Worm (Caenorhabditis elegans) whole organism, early embryonic: Measurements from ENCODE around the gene zipt-15.

Experiments used
- B0310.2 ChIP-seq: sonication (generic microtip); optimal IDR thresholded peaks from 2 replicates; lab custom pipeline; 2016; ENCODE audit warnings: mild to moderate bottlenecking, missing genetic modification characterization, missing compliant biosample characterization
- ama-1 ChIP-seq: fragments of 150-350 bp; optimal IDR thresholded peaks from 2 replicates; lab custom pipeline; 2014
- ceh-36 ChIP-seq: sonication (generic microtip); optimal IDR thresholded peaks from 2 replicates; lab custom pipeline; 2016; ENCODE audit warnings: missing genetic modification characterization, inconsistent platforms, missing compliant biosample characterization
- ets-7 ChIP-seq: sonication (generic microtip); optimal IDR thresholded peaks from 2 replicates; lab custom pipeline; 2016; ENCODE audit warnings: missing genotype, missing genetic modification characterization, missing compliant biosample characterization
- flt-1 ChIP-seq: fragments of 200-800 bp; sonication (Bioruptor generic); IDR thresholded peaks from 2 replicates; pipeline ENCODE4 v1.3.6; 2022; ENCODE audit warnings: missing genetic modification characterization, missing compliant biosample characterization
- hmbx-1 ChIP-seq: sonication (generic microtip); optimal IDR thresholded peaks from 2 replicates; lab custom pipeline; 2016; ENCODE audit warnings: mild to moderate bottlenecking, missing genetic modification characterization, missing compliant biosample characterization
- tbx-11 ChIP-seq: fragments of 200-800 bp; sonication (Bioruptor generic); IDR thresholded peaks from 2 replicates; pipeline ENCODE4 v1.3.6; 2022; ENCODE audit warnings: missing genetic modification characterization, missing compliant biosample characterization

DNA sequence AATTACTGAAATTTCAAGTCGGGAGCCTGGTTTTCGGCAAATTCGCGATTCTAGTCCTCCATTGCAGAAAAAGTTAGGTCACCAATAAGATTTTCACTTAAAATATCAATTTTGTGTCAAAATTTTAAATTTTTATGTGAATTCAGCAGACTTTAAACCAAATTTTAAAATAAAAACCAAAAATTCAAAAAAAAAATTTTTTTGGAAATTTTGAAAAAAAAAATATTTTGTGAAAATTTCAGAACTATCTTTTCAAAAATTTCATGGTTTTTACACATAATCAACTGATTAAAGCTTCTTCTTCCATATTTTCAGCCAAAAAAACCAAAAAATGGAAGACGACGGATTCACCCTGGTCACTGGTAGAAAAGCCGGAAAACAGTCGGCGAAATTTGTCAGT lies 20.0 kb downstream of the zipt-15 start, which contains the start of gene Y55F3BL.4:
- no peak for TF ChIP-seq ama-1 (lab: Kevin White, UChicago)
- TF ChIP-seq tbx-11 = no peak
- no peak for TF ChIP-seq ets-7 (tag; lab: Kevin White, UChicago)
- TF ChIP-seq flt-1 (GFP tag; lab: Robert Waterston, UW) = no peak
- TF ChIP-seq ceh-36 (tag; lab: Kevin White, UChicago) = no peak
- TF ChIP-seq hmbx-1 = no peak
- TF ChIP-seq B0310.2 (tag; lab: Kevin White, UChicago) = no peak
